Fruit fly (Drosophila melanogaster) whole organism: ENCODE results near the gene CG7386.

Source experiments
- pan ChIP-seq: fragments of >200 bp; optimal IDR thresholded peaks from 2 replicates; lab custom pipeline; 2017
- psq ChIP-seq: fragments of >200 bp; optimal IDR thresholded peaks from 2 replicates; lab custom pipeline; 2017

dm6 chr3L:6188995-6189927 lies at the start of gene CG7386, which contains the start of gene D19A:
- TF ChIP-seq psq (no peak), pan (lab: Kevin White, UChicago) (no peak)
